Worm (Caenorhabditis elegans) whole organism, L3 larva: ENCODE data around the gene erfa-3.

Experiments
- ZK546.5 ChIP-seq: sonication (generic microtip); optimal IDR thresholded peaks from 2 replicates; lab custom pipeline; 2017; ENCODE audit warnings: missing biosample characterization, missing genetic modification characterization
- lin-15B ChIP-seq: fragments of 150-350 bp; optimal IDR thresholded peaks from 2 replicates; lab custom pipeline; 2014; ENCODE audit warnings: missing biosample characterization, missing genetic modification characterization
- nhr-11 ChIP-seq: fragments of 150-350 bp; optimal IDR thresholded peaks from 2 replicates; lab custom pipeline; 2014; ENCODE audit warnings: missing biosample characterization, missing genetic modification characterization
- nhr-77 ChIP-seq: fragments of 150-350 bp; optimal IDR thresholded peaks from 2 replicates; lab custom pipeline; 2014; ENCODE audit warnings: missing biosample characterization, missing genetic modification characterization

ce11 chrV:11119294-11119755 lies 6.4 kb upstream of the erfa-3 start, which contains the start of gene scb-1:
- TF ChIP-seq lin-15B (tag; lab: Kevin White, UChicago) (no peak), ZK546.5 (no peak), nhr-77 (tag; lab: Kevin White, UChicago) (no peak), nhr-11 (tag; lab: Kevin White, UChicago) (no peak)
